Worm (Caenorhabditis elegans) whole organism, midembryonic: ENCODE measurements around the gene fbxb-15.

Experiments used
- T22C8.4 ChIP-seq: fragments of 200-800 bp; sonication (Bioruptor generic); IDR thresholded peaks from 2 replicates; pipeline ENCODE4 v1.3.6; 2022; ENCODE audit warnings: missing genetic modification characterization, missing compliant biosample characterization
- flt-1 ChIP-seq: fragments of 200-800 bp; sonication (Bioruptor generic); IDR thresholded peaks from 2 replicates; pipeline ENCODE4 v1.3.6; 2022; ENCODE audit warnings: missing genetic modification characterization, missing compliant biosample characterization
- ztf-29 ChIP-seq: fragments of 200-800 bp; sonication (Bioruptor generic); IDR thresholded peaks from 2 replicates; pipeline ENCODE4 v1.3.6; 2022; ENCODE audit warnings: missing genetic modification reagents, missing genetic modification characterization, missing compliant biosample characterization

DNA sequence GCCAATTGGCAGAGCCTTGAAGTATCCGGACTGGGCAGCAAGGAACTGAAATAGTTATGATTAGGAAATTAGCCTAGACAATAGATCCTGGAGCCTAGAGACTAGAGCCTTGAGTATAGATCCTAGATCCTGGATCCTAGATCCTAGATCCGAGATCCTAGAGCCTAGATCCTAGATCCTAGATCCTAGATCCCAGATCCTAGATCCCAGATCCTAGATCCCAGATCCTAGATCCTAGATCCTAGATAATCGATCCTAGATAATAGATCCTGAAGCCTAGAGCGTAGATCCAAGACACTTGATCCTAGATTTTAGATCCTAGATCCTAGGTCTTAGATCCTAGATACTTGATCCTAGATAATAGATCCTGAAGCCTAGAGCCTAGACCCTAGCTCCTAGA lies 48.3 kb downstream of the fbxb-15 start:
- TF ChIP-seq flt-1: no peak
- TF ChIP-seq T22C8.4 (GFP tag; lab: Robert Waterston, UW): no peak
- TF ChIP-seq ztf-29 (GFP tag; lab: Robert Waterston, UW): no peak
